Fruit fly (Drosophila melanogaster) whole organism, prepupa: ENCODE measurements around the gene osk.

Experiments
- CG11294 ChIP-seq: fragments of 200-800 bp; sonication (Bioruptor generic); IDR thresholded peaks from 2 replicates; pipeline ENCODE4 v1.3.6; 2022; ENCODE audit warnings: missing biosample characterization, missing genetic modification characterization
- CG11902 ChIP-seq: fragments of 200-800 bp; sonication (Bioruptor generic); optimal IDR thresholded peaks from 3 replicates; lab custom pipeline; 2016; ENCODE audit warnings: missing biosample characterization, missing genetic modification characterization
- CG15336 ChIP-seq: fragments of 200-800 bp; sonication (Bioruptor generic); IDR thresholded peaks from 2 replicates; pipeline ENCODE4 v1.3.6; 2022; ENCODE audit warnings: missing biosample characterization, missing genetic modification characterization
- CG1621 ChIP-seq: fragments of 200-800 bp; sonication (Bioruptor generic); optimal IDR thresholded peaks from 3 replicates; lab custom pipeline; 2018; ENCODE audit warnings: missing biosample characterization, mild to moderate bottlenecking, missing genetic modification characterization
- CG16779 ChIP-seq: fragments of 200-800 bp; sonication (Bioruptor generic); optimal IDR thresholded peaks from 3 replicates; lab custom pipeline; 2017; ENCODE audit warnings: missing biosample characterization, mild to moderate bottlenecking, missing genetic modification characterization
- CG32006 ChIP-seq: fragments of 200-800 bp; sonication (Bioruptor generic); optimal IDR thresholded peaks from 3 replicates; lab custom pipeline; 2017; ENCODE audit warnings: missing biosample characterization, mild to moderate bottlenecking, missing genetic modification characterization
- CG34406 ChIP-seq: fragments of 200-800 bp; sonication (Bioruptor generic); optimal IDR thresholded peaks from 3 replicates; lab custom pipeline; 2016; ENCODE audit warnings: missing biosample characterization, missing genetic modification characterization
- CG3919 ChIP-seq: fragments of 200-800 bp; sonication (Bioruptor generic); optimal IDR thresholded peaks from 3 replicates; lab custom pipeline; 2016; ENCODE audit warnings: missing biosample characterization, missing genetic modification characterization
- CG4318 ChIP-seq: fragments of 200-800 bp; sonication (Bioruptor generic); optimal IDR thresholded peaks from 3 replicates; lab custom pipeline; 2017; ENCODE audit warnings: missing biosample characterization, mild to moderate bottlenecking, missing genetic modification characterization
- CG6163 ChIP-seq: fragments of 200-800 bp; sonication (Bioruptor generic); IDR thresholded peaks from 3 replicates; pipeline ENCODE4 v1.3.6; 2022; ENCODE audit warnings: missing biosample characterization, missing genetic modification characterization
- CG6276 ChIP-seq: fragments of 200-800 bp; sonication (Bioruptor generic); optimal IDR thresholded peaks from 2 replicates; lab custom pipeline; 2017; ENCODE audit warnings: missing biosample characterization, mild to moderate bottlenecking, missing genetic modification characterization
- CG6792 ChIP-seq: fragments of 200-800 bp; sonication (Bioruptor generic); optimal IDR thresholded peaks from 3 replicates; lab custom pipeline; 2016; ENCODE audit warnings: missing biosample characterization, missing genetic modification characterization
- CG6808 ChIP-seq: fragments of 200-800 bp; sonication (Bioruptor generic); optimal IDR thresholded peaks from 3 replicates; lab custom pipeline; 2017; ENCODE audit warnings: missing biosample characterization, missing genetic modification characterization, mild to moderate bottlenecking, moderate library complexity, missing genetic modification reagents
- CG7368 ChIP-seq: fragments of 200-800 bp; sonication (Bioruptor generic); optimal IDR thresholded peaks from 3 replicates; lab custom pipeline; 2016; ENCODE audit warnings: missing biosample characterization, missing genetic modification characterization
- CG8119 ChIP-seq: fragments of 200-800 bp; sonication (Bioruptor generic); IDR thresholded peaks from 3 replicates; pipeline ENCODE4 v1.3.6; 2022; ENCODE audit warnings: missing biosample characterization, missing genetic modification characterization
- CG8319 ChIP-seq: fragments of 200-800 bp; sonication (Bioruptor generic); optimal IDR thresholded peaks from 3 replicates; lab custom pipeline; 2016; ENCODE audit warnings: missing biosample characterization, missing genetic modification characterization
- CG8632 ChIP-seq: fragments of 200-800 bp; sonication (Bioruptor generic); optimal IDR thresholded peaks from 3 replicates; lab custom pipeline; 2016; ENCODE audit warnings: missing biosample characterization, missing genetic modification characterization
- CG9139 ChIP-seq: fragments of 200-800 bp; sonication (Bioruptor generic); optimal IDR thresholded peaks from 3 replicates; lab custom pipeline; 2017; ENCODE audit warnings: missing biosample characterization, mild to moderate bottlenecking, missing genetic modification characterization
- Eip75B ChIP-seq: fragments of 200-800 bp; sonication (Bioruptor generic); optimal IDR thresholded peaks from 3 replicates; lab custom pipeline; 2016; ENCODE audit warnings: missing biosample characterization, missing genetic modification characterization
- Eip78C ChIP-seq: fragments of 200-800 bp; sonication (Bioruptor generic); peaks from one replicate; lab custom pipeline; 2016; ENCODE audit warnings: missing biosample characterization, missing genetic modification characterization
- Eip93F ChIP-seq: fragments of 200-800 bp; sonication (Bioruptor generic); optimal IDR thresholded peaks from 2 replicates; lab custom pipeline; 2016; ENCODE audit warnings: missing biosample characterization, mild to moderate bottlenecking, missing genetic modification characterization
- Ets21C ChIP-seq: fragments of 200-800 bp; sonication (Bioruptor generic); optimal IDR thresholded peaks from 3 replicates; lab custom pipeline; 2016; ENCODE audit warnings: missing biosample characterization, missing genetic modification characterization
- Hr38 ChIP-seq: sonication (Bioruptor generic); optimal IDR thresholded peaks from 2 replicates; lab custom pipeline; 2016; ENCODE audit warnings: missing biosample characterization, missing genetic modification characterization
- Hr39 ChIP-seq: fragments of 200-800 bp; sonication (Bioruptor generic); optimal IDR thresholded peaks from 2 replicates; lab custom pipeline; 2016; ENCODE audit warnings: missing biosample characterization, missing genetic modification characterization
- Hr4 ChIP-seq: fragments of 200-800 bp; sonication (Bioruptor generic); optimal IDR thresholded peaks from 3 replicates; lab custom pipeline; 2016; ENCODE audit warnings: missing biosample characterization, missing genetic modification characterization
- Lpt ChIP-seq: fragments of 200-800 bp; sonication (Bioruptor generic); optimal IDR thresholded peaks from 3 replicates; lab custom pipeline; 2016; ENCODE audit warnings: missing biosample characterization, missing genetic modification characterization
- Met ChIP-seq: fragments of 200-800 bp; sonication (Bioruptor generic); optimal IDR thresholded peaks from 3 replicates; lab custom pipeline; 2016; ENCODE audit warnings: missing biosample characterization, missing genetic modification characterization
- OdsH ChIP-seq: fragments of 200-800 bp; sonication (Bioruptor generic); optimal IDR thresholded peaks from 3 replicates; lab custom pipeline; 2016; ENCODE audit warnings: missing biosample characterization, missing genetic modification characterization
- Smox ChIP-seq: fragments of 200-800 bp; sonication (Bioruptor generic); optimal IDR thresholded peaks from 3 replicates; lab custom pipeline; 2016; ENCODE audit warnings: missing biosample characterization, missing genetic modification characterization
- Sox14 ChIP-seq: fragments of 200-800 bp; sonication (Bioruptor generic); optimal IDR thresholded peaks from 3 replicates; lab custom pipeline; 2016; ENCODE audit warnings: missing biosample characterization, missing genetic modification characterization
- achi ChIP-seq: fragments of 200-800 bp; sonication (Bioruptor generic); optimal IDR thresholded peaks from 3 replicates; lab custom pipeline; 2016; ENCODE audit warnings: missing biosample characterization, missing genetic modification characterization
- acj6 ChIP-seq: fragments of 200-800 bp; sonication (Bioruptor generic); optimal IDR thresholded peaks from 3 replicates; lab custom pipeline; 2016; ENCODE audit warnings: missing biosample characterization, missing genetic modification characterization
- cyc ChIP-seq: fragments of 200-800 bp; sonication (Bioruptor generic); optimal IDR thresholded peaks from 3 replicates; lab custom pipeline; 2016; ENCODE audit warnings: missing biosample characterization, missing genetic modification characterization
- dac ChIP-seq: fragments of 200-800 bp; sonication (Bioruptor generic); optimal IDR thresholded peaks from 2 replicates; lab custom pipeline; 2017; ENCODE audit warnings: missing biosample characterization, mild to moderate bottlenecking, missing genetic modification characterization
- dsx ChIP-seq: fragments of 200-800 bp; optimal IDR thresholded peaks from 3 replicates; lab custom pipeline; 2019; ENCODE audit warnings: missing biosample characterization, mild to moderate bottlenecking, missing genetic modification characterization, moderate library complexity; ENCODE audit not compliant: poor library complexity, severe bottlenecking
- eg ChIP-seq: fragments of 200-800 bp; sonication (Bioruptor generic); IDR thresholded peaks from 3 replicates; pipeline ENCODE4 v1.3.6; 2022; ENCODE audit warnings: missing biosample characterization, missing genetic modification characterization
- esn ChIP-seq: fragments of 200-800 bp; sonication (Bioruptor generic); optimal IDR thresholded peaks from 2 replicates; lab custom pipeline; 2016; ENCODE audit warnings: missing biosample characterization, mild to moderate bottlenecking, missing genetic modification characterization, moderate library complexity
- fd59A ChIP-seq: fragments of 200-800 bp; sonication (Bioruptor generic); optimal IDR thresholded peaks from 2 replicates; lab custom pipeline; 2017; ENCODE audit warnings: missing biosample characterization, mild to moderate bottlenecking, missing genetic modification characterization, missing genetic modification reagents
- fd85E ChIP-seq: fragments of 200-800 bp; sonication (Bioruptor generic); optimal IDR thresholded peaks from 3 replicates; lab custom pipeline; 2016; ENCODE audit warnings: missing biosample characterization, missing genetic modification characterization
- fkh ChIP-seq: fragments of 200-800 bp; sonication (Bioruptor generic); optimal IDR thresholded peaks from 3 replicates; lab custom pipeline; 2017; ENCODE audit warnings: missing biosample characterization, mild to moderate bottlenecking, missing genetic modification characterization, moderate library complexity
- lz ChIP-seq: fragments of 200-800 bp; sonication (Bioruptor generic); optimal IDR thresholded peaks from 3 replicates; lab custom pipeline; 2016; ENCODE audit warnings: missing biosample characterization, missing genetic modification characterization
- pdm3 ChIP-seq: fragments of 200-800 bp; sonication (Bioruptor generic); optimal IDR thresholded peaks from 3 replicates; lab custom pipeline; 2016; ENCODE audit warnings: missing biosample characterization, missing genetic modification characterization
- spab ChIP-seq: fragments of 200-800 bp; sonication (Bioruptor generic); optimal IDR thresholded peaks from 2 replicates; lab custom pipeline; 2017; ENCODE audit warnings: missing biosample characterization, mild to moderate bottlenecking, missing genetic modification characterization, missing genetic modification reagents
- ss ChIP-seq, 2 experiments: fragments of 200-800 bp; sonication (Bioruptor generic); optimal IDR thresholded peaks; 2 replicates in 1 of 2; 3 replicates in 1 of 2; lab custom pipeline; 2017 to 2018; ENCODE audit warnings: mild to moderate bottlenecking in 2 of 2, missing biosample characterization in 2 of 2, missing genetic modification characterization in 2 of 2, moderate library complexity in 1 of 2
- svp ChIP-seq: fragments of 200-800 bp; sonication (Bioruptor generic); peaks from one replicate; lab custom pipeline; 2016; ENCODE audit warnings: missing biosample characterization, missing genetic modification characterization
- topi ChIP-seq: fragments of 200-800 bp; sonication (Bioruptor generic); optimal IDR thresholded peaks from 3 replicates; lab custom pipeline; 2016; ENCODE audit warnings: missing biosample characterization, missing genetic modification characterization
- vri ChIP-seq: fragments of 200-800 bp; sonication (Bioruptor generic); optimal IDR thresholded peaks from 3 replicates; lab custom pipeline; 2016; ENCODE audit warnings: missing biosample characterization, mild to moderate bottlenecking, missing genetic modification characterization

osk gene

dm6 chr3R:8892993-8893670, 41.8 kb upstream of the osk start (continued):
- no peak for TF ChIP-seq CG6808 (GFP tag; lab: Kevin White, UChicago)
- TF ChIP-seq CG6163 (GFP tag; lab: Robert Waterston, UW), result peak; percentile 18; the same call in 2 of the 3 replicates
- no peak for TF ChIP-seq dsx
- TF ChIP-seq Sox14 (GFP tag; lab: Kevin White, UChicago), result peak; percentile 8
- peak; percentile 3 for TF ChIP-seq CG7368
- TF ChIP-seq Hr4 (GFP tag; lab: Kevin White, UChicago), result peak; percentile 58
- no peak for TF ChIP-seq fd85E (GFP tag; lab: Kevin White, UChicago)
- peak; percentile 72 for TF ChIP-seq CG15336 (GFP tag; lab: Robert Waterston, UW)
- TF ChIP-seq CG8319, result peak; percentile 9
- peak; percentile 43 for TF ChIP-seq lz (GFP tag; lab: Kevin White, UChicago)
- TF ChIP-seq Eip75B (GFP tag; lab: Kevin White, UChicago), result peak; percentile 26
- TF ChIP-seq dac (GFP tag; lab: Kevin White, UChicago), result no peak
- TF ChIP-seq svp, result peak; percentile 45
- TF ChIP-seq CG6792 (GFP tag; lab: Kevin White, UChicago), result peak; percentile 41
- peak; percentile 39 for TF ChIP-seq Ets21C (GFP tag; lab: Kevin White, UChicago)
- peak; percentile 62 for TF ChIP-seq Met (GFP tag; lab: Kevin White, UChicago)
- no peak for TF ChIP-seq fd59A (GFP tag; lab: Kevin White, UChicago)
- TF ChIP-seq Eip93F (GFP tag; lab: Kevin White, UChicago), result no peak
- peak; percentile 58 for TF ChIP-seq pdm3
- peak; percentile 68 for TF ChIP-seq esn (GFP tag; lab: Kevin White, UChicago)
- TF ChIP-seq eg, result peak; percentile 83
- peak; percentile 40 for TF ChIP-seq CG3919 (GFP tag; lab: Kevin White, UChicago)
- TF ChIP-seq acj6 (GFP tag; lab: Kevin White, UChicago), result peak; percentile 47
- TF ChIP-seq Hr38, result no peak
- TF ChIP-seq Eip78C (GFP tag; lab: Kevin White, UChicago), result peak; percentile 85
- TF ChIP-seq spab (GFP tag; lab: Kevin White, UChicago), result no peak
- peak; percentile 37 for TF ChIP-seq Smox (GFP tag; lab: Kevin White, UChicago)
- no peak for TF ChIP-seq CG11902 (GFP tag; lab: Kevin White, UChicago)
- TF ChIP-seq vri, result peak; percentile 11
- TF ChIP-seq CG34406 (GFP tag; lab: Kevin White, UChicago), result peak; percentile 47

DNA sequence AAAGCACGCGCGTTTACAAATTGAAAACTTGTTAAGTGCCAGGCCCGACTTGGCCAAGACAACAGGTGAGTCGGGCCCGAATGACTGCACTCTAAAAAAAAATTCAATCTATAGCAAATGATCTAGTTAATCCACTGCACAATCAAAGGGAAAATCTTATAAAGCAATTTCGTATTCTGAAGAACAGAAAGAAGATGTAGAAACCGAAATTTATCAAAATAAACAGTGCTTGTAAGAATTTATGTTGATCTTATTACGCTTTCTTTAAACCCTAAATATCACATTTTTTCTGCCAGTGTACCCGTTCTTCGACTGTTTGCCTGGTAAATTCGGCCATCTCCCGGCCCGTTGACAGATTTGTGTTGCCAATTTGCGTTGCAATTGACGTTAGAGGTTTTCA, 38.2 kb upstream of the osk start:
- TF ChIP-seq Eip78C (GFP tag; lab: Kevin White, UChicago) (peak; percentile 88), dsx (peak; percentile 17), fkh (GFP tag; lab: Kevin White, UChicago) (peak; percentile 1), CG11902 (GFP tag; lab: Kevin White, UChicago) (peak; percentile 39), Hr4 (GFP tag; lab: Kevin White, UChicago) (peak; percentile 85), Hr38 (no peak), CG9139 (no peak), CG32006 (GFP tag; lab: Kevin White, UChicago) (peak; percentile 87), CG4318 (GFP tag; lab: Kevin White, UChicago) (peak; percentile 58), CG1621 (tag; lab: Kevin White, UChicago) (peak; percentile 8), CG16779 (tag; lab: Kevin White, UChicago) (peak; percentile 19), CG6808 (GFP tag; lab: Kevin White, UChicago) (peak; percentile 36), CG8319 (no peak), ss (GFP tag; optimal IDR thresholded peaks at IDR 0.05; lab: Kevin White, UChicago) (no peak), eg (peak; percentile 80), Met (GFP tag; lab: Kevin White, UChicago) (peak; percentile 76), achi (GFP tag; lab: Kevin White, UChicago) (peak; percentile 72), CG8632 (GFP tag; lab: Kevin White, UChicago) (peak; percentile 36), Lpt (GFP tag; lab: Kevin White, UChicago) (peak; percentile 76), OdsH (GFP tag; lab: Kevin White, UChicago) (peak; percentile 74), Ets21C (GFP tag; lab: Kevin White, UChicago) (peak; percentile 49), fd59A (GFP tag; lab: Kevin White, UChicago) (peak; percentile 29), CG8119 (GFP tag; lab: Robert Waterston, UW) (peak; percentile 86), vri (peak; percentile 54), topi (GFP tag; lab: Kevin White, UChicago) (peak; percentile 69), Hr39 (peak; percentile 74), svp (peak; percentile 78), Eip75B (GFP tag; lab: Kevin White, UChicago) (peak; percentile 62), spab (GFP tag; lab: Kevin White, UChicago) (peak; percentile 2), dac (GFP tag; lab: Kevin White, UChicago) (peak; percentile 59), acj6 (GFP tag; lab: Kevin White, UChicago) (peak; percentile 62), cyc (GFP tag; lab: Kevin White, UChicago) (peak; percentile 53), Sox14 (GFP tag; lab: Kevin White, UChicago) (peak; percentile 69), CG11294 (GFP tag; lab: Robert Waterston, UW) (peak; percentile 62), CG6276 (GFP tag; lab: Kevin White, UChicago) (peak; percentile 81)
